Worm (Caenorhabditis elegans): Measurements from ENCODE around the gene F41G4.7.
A peak's percentile ranks its signal among the peaks of the same experiment; 100 is the strongest.

F41G4.7 gene

DNA sequence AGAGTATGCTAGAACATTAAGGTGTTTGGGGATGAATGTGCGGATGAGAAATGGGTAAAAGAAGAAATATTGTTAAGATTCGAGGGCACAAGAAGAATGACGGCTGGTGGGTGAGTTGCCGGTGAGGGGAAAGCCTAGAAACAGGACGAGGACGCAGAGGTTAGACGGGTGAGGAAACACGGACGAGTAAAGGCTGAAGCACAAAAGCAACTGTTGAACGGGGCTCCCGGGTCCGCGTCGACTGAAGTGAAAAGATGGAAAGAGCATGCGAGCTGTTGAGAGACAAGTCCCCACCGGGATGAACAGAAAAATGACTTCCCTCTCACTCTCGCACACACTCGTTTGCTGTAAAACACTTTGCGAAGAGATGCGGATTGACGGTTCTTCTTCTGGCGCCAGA is 24.2 kb downstream of the F41G4.7 start:
- TF ChIP-seq elt-3 (tag; optimal IDR thresholded peaks at IDR 0.05), result no peak
- TF ChIP-seq nhr-76 (tag; optimal IDR thresholded peaks at IDR 0.05), result no peak
- peak; percentile 0 for TF ChIP-seq unc-62 (GFP tag; optimal IDR thresholded peaks at IDR 0.05)
- peak; percentile 76 for TF ChIP-seq unc-120 (tag; optimal IDR thresholded peaks at IDR 0.05; ENCODE audit: poor library complexity, severe bottlenecking)
- TF ChIP-seq hlh-1 (tag; optimal IDR thresholded peaks at IDR 0.05), result peak; percentile 16
- no peak for TF ChIP-seq ceh-83 (GFP tag; optimal IDR thresholded peaks at IDR 0.05)
- no peak for TF ChIP-seq M03D4.4 (tag; optimal IDR thresholded peaks at IDR 0.05)
- no peak for TF ChIP-seq ceh-39 (tag; optimal IDR thresholded peaks at IDR 0.05)
- no peak for TF ChIP-seq cnd-1 (tag; optimal IDR thresholded peaks at IDR 0.05)
- no peak for TF ChIP-seq pha-4 (tag; optimal IDR thresholded peaks at IDR 0.05)
- TF ChIP-seq elt-1 (tag; optimal IDR thresholded peaks at IDR 0.05; ENCODE audit: borderline replicate concordance, insufficient read depth), result no peak

DNA sequence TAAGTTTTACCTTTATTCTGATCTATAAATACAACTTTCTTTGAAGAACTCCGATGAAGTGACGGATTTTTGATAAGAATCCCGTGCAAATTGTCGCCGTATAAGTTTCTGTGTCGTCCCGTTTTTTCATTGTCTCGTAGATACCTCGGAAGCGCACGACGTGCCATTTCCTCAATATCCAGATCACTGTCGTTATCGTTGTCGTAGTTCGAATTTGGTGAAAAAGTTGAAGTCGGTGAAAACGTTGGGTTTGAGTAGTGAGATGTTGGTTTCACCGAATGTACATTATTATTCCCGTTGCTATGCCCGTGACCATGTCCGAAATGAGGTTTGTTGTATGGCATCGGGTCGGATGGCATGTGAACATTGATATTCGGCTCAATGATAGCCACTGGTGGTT is 26.5 kb downstream of the F41G4.7 start:
- TF ChIP-seq ham-2 (GFP tag; optimal IDR thresholded peaks at IDR 0.05) (no peak), ces-1 (GFP tag; optimal IDR thresholded peaks at IDR 0.05) (no peak), nhr-237 (tag; optimal IDR thresholded peaks at IDR 0.05) (no peak), tbx-8 (GFP tag; optimal IDR thresholded peaks at IDR 0.05) (no peak), ztf-11 (tag; optimal IDR thresholded peaks at IDR 0.05) (no peak), unc-62 (GFP tag; optimal IDR thresholded peaks at IDR 0.05) (no peak), hlh-1 (tag; optimal IDR thresholded peaks at IDR 0.05) (no peak), M03D4.4 (tag; optimal IDR thresholded peaks at IDR 0.05) (no peak), elt-3 (tag; optimal IDR thresholded peaks at IDR 0.05) (no peak), mab-5 (tag; optimal IDR thresholded peaks at IDR 0.05) (no peak), nhr-12 (tag; optimal IDR thresholded peaks at IDR 0.05) (no peak)

DNA sequence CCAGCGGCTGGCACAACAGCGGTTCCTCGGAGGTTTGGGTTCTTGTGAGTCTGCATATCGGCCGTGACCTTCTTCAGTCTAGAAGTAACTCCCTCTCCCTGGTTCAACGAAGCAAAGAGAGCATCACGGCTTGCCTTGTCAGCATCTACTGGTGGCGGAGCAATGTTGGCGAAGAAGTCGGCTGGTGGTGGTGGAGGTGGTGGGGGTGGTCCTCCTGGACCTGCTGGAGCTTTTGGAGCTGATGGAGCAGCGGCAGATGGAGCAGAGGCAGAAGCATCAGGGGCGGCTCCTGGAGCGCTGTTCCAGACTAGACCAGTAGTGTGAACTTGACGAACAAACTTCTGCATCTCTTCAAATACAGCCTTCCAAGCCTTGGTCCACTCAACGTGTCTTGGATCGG is 27.7 kb downstream of the F41G4.7 start:
- TF ChIP-seq mab-5 (tag; optimal IDR thresholded peaks at IDR 0.05) (no peak), nhr-76 (tag; optimal IDR thresholded peaks at IDR 0.05) (no peak), elt-1 (tag; optimal IDR thresholded peaks at IDR 0.05; ENCODE audit: borderline replicate concordance, insufficient read depth) (no peak), ztf-11 (tag; optimal IDR thresholded peaks at IDR 0.05) (no peak), sem-2 (GFP tag; optimal IDR thresholded peaks at IDR 0.05) (no peak), unc-120 (tag; optimal IDR thresholded peaks at IDR 0.05; ENCODE audit: poor library complexity, severe bottlenecking) (no peak), pha-4 (tag; optimal IDR thresholded peaks at IDR 0.05) (no peak), drap-1 (GFP tag; optimal IDR thresholded peaks at IDR 0.05) (no peak), mls-2 (tag; optimal IDR thresholded peaks at IDR 0.05) (no peak), nhr-28 (tag; optimal IDR thresholded peaks at IDR 0.05) (no peak), tbx-8 (GFP tag; optimal IDR thresholded peaks at IDR 0.05) (no peak)

DNA sequence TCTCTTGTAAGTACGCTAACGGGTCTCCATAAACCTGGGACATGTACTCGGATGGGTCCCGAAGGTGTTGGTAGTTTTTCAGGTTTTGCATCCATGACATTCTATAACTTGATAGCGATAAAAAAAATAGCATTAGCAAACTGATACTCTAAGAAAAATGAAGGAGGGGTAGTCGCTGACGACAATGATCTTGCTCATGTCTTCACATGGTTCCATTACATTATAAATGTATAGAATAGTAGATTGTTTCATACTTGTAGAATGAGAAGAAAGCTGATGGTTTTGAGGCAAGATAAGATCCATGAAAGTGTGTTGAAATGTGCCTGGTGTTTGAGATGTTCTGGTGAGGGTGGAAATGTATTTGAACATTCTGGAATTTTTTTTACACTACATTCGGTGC is 29.2 kb downstream of the F41G4.7 start, which contains the start of gene mec-4:
Gene mec-4, minus strand, starts transcription at position 101 of the 400 bp plus-strand sequence.
- TF ChIP-seq tbx-8 (GFP tag; optimal IDR thresholded peaks at IDR 0.05), result no peak
- no peak for TF ChIP-seq nhr-2 (tag; optimal IDR thresholded peaks at IDR 0.05)
- TF ChIP-seq mab-5 (tag; optimal IDR thresholded peaks at IDR 0.05), result no peak
- TF ChIP-seq lin-32 (GFP tag; optimal IDR thresholded peaks at IDR 0.05), result no peak
- no peak for TF ChIP-seq cnd-1 (tag; optimal IDR thresholded peaks at IDR 0.05)
- no peak for TF ChIP-seq nhr-237 (tag; optimal IDR thresholded peaks at IDR 0.05)
- no peak for TF ChIP-seq lin-13 (tag; optimal IDR thresholded peaks at IDR 0.05)
- TF ChIP-seq elt-3 (tag; optimal IDR thresholded peaks at IDR 0.05), result no peak
- TF ChIP-seq mls-2 (tag; optimal IDR thresholded peaks at IDR 0.05), result no peak
- no peak for TF ChIP-seq unc-120 (tag; optimal IDR thresholded peaks at IDR 0.05; ENCODE audit: poor library complexity, severe bottlenecking)
- TF ChIP-seq nhr-12 (tag; optimal IDR thresholded peaks at IDR 0.05), result no peak
- TF ChIP-seq M03D4.4 (tag; optimal IDR thresholded peaks at IDR 0.05), result no peak
- no peak for TF ChIP-seq bed-3 (GFP tag; optimal IDR thresholded peaks at IDR 0.05)
- TF ChIP-seq zip-8 (tag; optimal IDR thresholded peaks at IDR 0.05), result no peak
- TF ChIP-seq nhr-28 (tag; optimal IDR thresholded peaks at IDR 0.05), result no peak

DNA sequence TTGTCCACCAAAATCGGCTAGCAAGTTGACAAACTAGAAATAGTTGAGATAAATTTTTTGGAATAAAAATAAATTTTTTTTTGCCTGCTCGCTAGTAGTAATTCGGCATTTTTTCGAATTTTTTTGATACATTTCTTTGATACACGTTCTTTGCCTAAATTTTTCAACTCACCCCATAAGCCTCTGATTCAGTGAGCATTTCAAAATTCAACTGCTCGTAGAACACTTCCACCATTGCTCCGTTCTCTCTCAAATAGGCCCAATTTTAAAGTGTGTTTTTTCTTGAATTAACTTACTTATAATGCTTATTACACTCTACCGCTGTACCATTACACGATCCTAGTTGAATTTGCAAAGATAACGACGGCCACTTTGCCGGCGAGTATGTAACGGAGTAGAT is 32.7 kb downstream of the F41G4.7 start:
- TF ChIP-seq snpc-4 (tag; optimal IDR thresholded peaks at IDR 0.05) (no peak), elt-1 (tag; optimal IDR thresholded peaks at IDR 0.05; ENCODE audit: borderline replicate concordance, insufficient read depth) (no peak), mep-1 (tag; optimal IDR thresholded peaks at IDR 0.05) (no peak), mls-2 (tag; optimal IDR thresholded peaks at IDR 0.05) (no peak), unc-39 (tag; optimal IDR thresholded peaks at IDR 0.05) (no peak), nhr-28 (tag; optimal IDR thresholded peaks at IDR 0.05) (no peak), unc-62 (GFP tag; optimal IDR thresholded peaks at IDR 0.05) (no peak), zip-8 (tag; optimal IDR thresholded peaks at IDR 0.05) (no peak), pha-4 (tag; optimal IDR thresholded peaks at IDR 0.05) (no peak), nhr-2 (tag; optimal IDR thresholded peaks at IDR 0.05) (no peak), lsy-2 (tag; optimal IDR thresholded peaks at IDR 0.05) (no peak), ces-1 (GFP tag; optimal IDR thresholded peaks at IDR 0.05) (no peak), bed-3 (GFP tag; optimal IDR thresholded peaks at IDR 0.05) (no peak)

Data from whole organism, mixed stage, embryonic.